Fruit fly (Drosophila melanogaster) whole organism: ENCODE measurements around the gene CG10793.

ENCODE experiments used
- Dll ChIP-seq: fragments of >200 bp; optimal IDR thresholded peaks from 2 replicates; lab custom pipeline; 2017
- psq ChIP-seq: fragments of >200 bp; optimal IDR thresholded peaks from 2 replicates; lab custom pipeline; 2017

dm6 chrX:3343680-3344079 is 27.5 kb upstream of the CG10793 start:
- TF ChIP-seq psq (lab: Kevin White, UChicago): no peak
- TF ChIP-seq Dll (lab: Kevin White, UChicago): no peak
